Worm (Caenorhabditis elegans): ENCODE data around the gene sre-16.

DNA sequence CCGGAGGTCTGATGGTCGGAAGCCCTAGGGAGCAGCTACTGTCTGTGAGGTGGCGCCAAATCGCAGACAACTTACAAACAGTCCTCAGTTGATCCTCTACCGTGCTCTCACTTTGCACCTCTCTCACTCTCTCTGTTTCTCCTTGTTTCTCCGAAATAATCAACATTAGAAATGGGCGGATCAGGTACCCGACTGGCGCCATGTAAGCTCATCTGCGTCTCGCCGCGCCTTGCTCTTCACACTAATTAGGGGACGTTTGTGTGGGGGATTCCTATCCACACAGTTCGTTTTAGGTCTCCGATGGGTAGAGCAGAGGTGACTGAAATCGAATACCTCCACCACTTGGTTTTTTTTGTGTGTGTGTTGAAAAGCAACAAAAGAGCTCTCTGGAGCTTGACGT, 33.9 kb downstream of the sre-16 start:
- TF ChIP-seq lin-13 (GFP tag; optimal IDR thresholded peaks at IDR 0.05) = no peak
- no peak for TF ChIP-seq R02D3.7 (tag; optimal IDR thresholded peaks at IDR 0.05)
- TF ChIP-seq unc-62 (GFP tag; optimal IDR thresholded peaks at IDR 0.05 in 1 of 2) = no peak
- TF ChIP-seq unc-62 (tag; optimal IDR thresholded peaks at IDR 0.05) = no peak
- no peak for TF ChIP-seq saeg-2 (GFP tag; IDR thresholded peaks at IDR 0.05)

Measured in whole organism, L4 larva.